Fruit fly (Drosophila melanogaster): ENCODE measurements around the gene Pxt.

DNA sequence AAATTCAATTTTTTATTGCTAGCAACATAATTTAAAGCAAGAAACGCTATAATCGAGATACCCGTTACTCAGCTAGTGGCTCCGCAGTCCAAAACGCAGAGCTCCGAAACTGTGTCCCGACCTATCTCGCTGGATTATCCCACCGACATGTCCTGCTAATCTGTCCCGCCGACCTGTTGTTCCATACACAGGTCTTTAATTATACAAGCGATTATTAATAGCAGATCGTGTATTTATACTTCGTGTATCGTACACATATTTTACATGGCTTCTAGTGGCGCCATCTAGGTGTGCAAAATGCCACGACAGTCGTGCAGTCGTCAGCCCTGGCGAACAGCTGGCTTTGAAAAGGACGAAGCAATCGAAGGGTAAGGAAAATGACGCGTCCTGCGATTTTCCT is 14.0 kb downstream of the Pxt start, which contains the start of gene CG14321:
- no peak for TF ChIP-seq Hr96 (GFP tag; optimal IDR thresholded peaks at IDR 0.05)
- no peak for TF ChIP-seq cic (GFP tag; optimal IDR thresholded peaks at IDR 0.05)
- TF ChIP-seq CG5204 (GFP tag; optimal IDR thresholded peaks at IDR 0.05) = no peak
- no peak for TF ChIP-seq pad (GFP tag; optimal IDR thresholded peaks at IDR 0.05)
- no peak for TF ChIP-seq CG11617 (GFP tag; optimal IDR thresholded peaks at IDR 0.05)
- no peak for TF ChIP-seq CG14711 (tag; optimal IDR thresholded peaks at IDR 0.05)
- no peak for TF ChIP-seq Mnt (GFP tag; optimal IDR thresholded peaks at IDR 0.05)
- no peak for TF ChIP-seq CG7045 (GFP tag; optimal IDR thresholded peaks at IDR 0.05)
- no peak for TF ChIP-seq toe (GFP tag; optimal IDR thresholded peaks at IDR 0.05)
- TF ChIP-seq CG12768 (GFP tag; optimal IDR thresholded peaks at IDR 0.05) = no peak
- no peak for TF ChIP-seq Clk (GFP tag; optimal IDR thresholded peaks at IDR 0.05)
